Fruit fly (Drosophila melanogaster) whole organism, wandering third instar larva: ENCODE results near the gene Prosalpha4.
A peak's percentile ranks its signal among the peaks of the same experiment; 100 is the strongest.

Source experiments
- Abd-B ChIP-seq: fragments of >200 bp; optimal IDR thresholded peaks from 2 replicates; lab custom pipeline; 2017; ENCODE audit warnings: missing biosample characterization, missing genetic modification characterization
- CG32264 ChIP-seq: fragments of 200-800 bp; sonication (Bioruptor generic); optimal IDR thresholded peaks from 2 replicates; lab custom pipeline; 2016; ENCODE audit warnings: missing biosample characterization, missing genetic modification characterization
- CG9705 ChIP-seq: fragments of 200-800 bp; sonication (Bioruptor generic); optimal IDR thresholded peaks from 2 replicates; lab custom pipeline; 2018; ENCODE audit warnings: missing biosample characterization, mild to moderate bottlenecking, missing genetic modification characterization
- CrebA ChIP-seq: fragments of 200-800 bp; sonication (Bioruptor generic); optimal IDR thresholded peaks from 2 replicates; lab custom pipeline; 2016; ENCODE audit warnings: missing biosample characterization, mild to moderate bottlenecking, missing genetic modification characterization, borderline replicate concordance
- Dfd ChIP-seq: fragments of >200 bp; optimal IDR thresholded peaks from 2 replicates; lab custom pipeline; 2017; ENCODE audit warnings: missing biosample characterization, missing genetic modification characterization
- Dif ChIP-seq: fragments of 200-275, 200-300 bp; sonication (Bioruptor generic); optimal IDR thresholded peaks from 2 replicates; lab custom pipeline; 2018; ENCODE audit warnings: missing biosample characterization, missing genetic modification characterization; ENCODE audit not compliant: partially characterized antibody
- GATAd ChIP-seq: sonication (Bioruptor generic); optimal IDR thresholded peaks from 2 replicates; lab custom pipeline; 2016; ENCODE audit warnings: missing biosample characterization, missing genetic modification characterization
- HLH106 ChIP-seq: fragments of 200-800 bp; optimal IDR thresholded peaks from 3 replicates; lab custom pipeline; 2019; ENCODE audit warnings: missing biosample characterization, mild to moderate bottlenecking, missing genetic modification characterization, moderate library complexity
- Hnf4 ChIP-seq: fragments of 200-800 bp; sonication (Bioruptor generic); optimal IDR thresholded peaks from 2 replicates; lab custom pipeline; 2016; ENCODE audit warnings: missing biosample characterization, mild to moderate bottlenecking, missing genetic modification characterization
- Hr78 ChIP-seq: fragments of >200 bp; optimal IDR thresholded peaks from 2 replicates; lab custom pipeline; 2017; ENCODE audit warnings: missing biosample characterization, missing genetic modification characterization
- Hr83 ChIP-seq: fragments of 200-300 bp; sonication (Bioruptor generic); optimal IDR thresholded peaks from 2 replicates; lab custom pipeline; 2016; ENCODE audit warnings: missing biosample characterization, mild to moderate bottlenecking, missing genetic modification characterization, moderate library complexity; ENCODE audit not compliant: poor library complexity, severe bottlenecking
- Jra ChIP-seq: sonication (Bioruptor generic); optimal IDR thresholded peaks from 2 replicates; lab custom pipeline; 2016; ENCODE audit warnings: missing biosample characterization, missing genetic modification characterization
- Mio ChIP-seq: sonication (Bioruptor generic); optimal IDR thresholded peaks from 2 replicates; lab custom pipeline; 2016; ENCODE audit warnings: missing biosample characterization, missing genetic modification characterization
- Myc ChIP-seq: fragments of >200 bp; optimal IDR thresholded peaks from 2 replicates; lab custom pipeline; 2017
- N ChIP-seq: fragments of >200 bp; optimal IDR thresholded peaks from 2 replicates; lab custom pipeline; 2018; ENCODE audit warnings: missing biosample characterization, missing external identifiers, missing genetic modification characterization
- OdsH ChIP-seq: fragments of 200-800 bp; sonication (Bioruptor generic); optimal IDR thresholded peaks from 2 replicates; lab custom pipeline; 2016; ENCODE audit warnings: missing biosample characterization, mild to moderate bottlenecking, missing genetic modification characterization
- Rel ChIP-seq, 2 experiments: fragments of 200-800 bp; sonication (Bioruptor generic) in 1 of 2; optimal IDR thresholded peaks; 2 replicates in 1 of 2; 3 replicates in 1 of 2; lab custom pipeline; 2016 to 2019; ENCODE audit warnings: mild to moderate bottlenecking in 2 of 2, missing biosample characterization in 2 of 2, missing genetic modification characterization in 2 of 2, moderate library complexity in 1 of 2
- Sp1 ChIP-seq: fragments of 200-800 bp; sonication (Bioruptor generic); optimal IDR thresholded peaks from 3 replicates; lab custom pipeline; 2019; ENCODE audit warnings: missing biosample characterization, mild to moderate bottlenecking, missing genetic modification characterization, moderate library complexity
- Vsx2 ChIP-seq: fragments of 200-300, 225-300 bp; sonication (Bioruptor generic); optimal IDR thresholded peaks from 2 replicates; lab custom pipeline; 2018; ENCODE audit warnings: missing biosample characterization, missing genetic modification characterization; ENCODE audit not compliant: partially characterized antibody
- br ChIP-seq: fragments of 200-800 bp; sonication (Bioruptor generic); optimal IDR thresholded peaks from 2 replicates; lab custom pipeline; 2016; ENCODE audit warnings: missing biosample characterization, missing genetic modification characterization
- brk ChIP-seq: fragments of 200-800 bp; sonication (Bioruptor generic); optimal IDR thresholded peaks from 2 replicates; lab custom pipeline; 2016; ENCODE audit warnings: missing biosample characterization, mild to moderate bottlenecking, missing genetic modification characterization
- dl ChIP-seq, 2 experiments: fragments of 175-275, 200-275 bp in 1 of 2; fragments of 200-275 bp in 1 of 2; sonication (Bioruptor generic); optimal IDR thresholded peaks; lab custom pipeline; 2018; ENCODE audit warnings: mild to moderate bottlenecking in 2 of 2, missing biosample characterization in 2 of 2, missing genetic modification characterization in 2 of 2, moderate library complexity in 2 of 2; ENCODE audit not compliant: partially characterized antibody in 2 of 2, insufficient read depth in 1 of 2
- dmrt93B ChIP-seq: fragments of 200-800 bp; sonication (Bioruptor generic); optimal IDR thresholded peaks from 2 replicates; lab custom pipeline; 2018; ENCODE audit warnings: missing biosample characterization, mild to moderate bottlenecking, missing genetic modification characterization
- dsf ChIP-seq: sonication (Bioruptor generic); optimal IDR thresholded peaks from 2 replicates; lab custom pipeline; 2016; ENCODE audit warnings: missing biosample characterization, missing genetic modification characterization, borderline replicate concordance
- ey ChIP-seq: fragments of 200-800 bp; sonication (Bioruptor generic); optimal IDR thresholded peaks from 2 replicates; lab custom pipeline; 2016; ENCODE audit warnings: missing biosample characterization, missing genetic modification characterization
- foxo ChIP-seq, 2 experiments: fragments of 200-800 bp; sonication (Bioruptor generic); optimal IDR thresholded peaks; 2 replicates in 1 of 2; 3 replicates in 1 of 2; lab custom pipeline; 2016 to 2017; ENCODE audit warnings: missing biosample characterization in 2 of 2, missing genetic modification characterization in 2 of 2
- fru ChIP-seq: fragments of 200-800 bp; sonication (Bioruptor generic); optimal IDR thresholded peaks from 3 replicates; lab custom pipeline; 2016; ENCODE audit warnings: missing biosample characterization, mild to moderate bottlenecking, missing genetic modification characterization
- h ChIP-seq: fragments of 200-800 bp; sonication (Bioruptor generic); optimal IDR thresholded peaks from 3 replicates; lab custom pipeline; 2016; ENCODE audit warnings: missing biosample characterization, mild to moderate bottlenecking, missing genetic modification characterization
- jim ChIP-seq: fragments of 175-275, 200-325 bp; sonication (Bioruptor generic); optimal IDR thresholded peaks from 2 replicates; lab custom pipeline; 2016; ENCODE audit warnings: missing biosample characterization, mild to moderate bottlenecking, missing genetic modification characterization
- lola ChIP-seq: fragments of >200 bp; optimal IDR thresholded peaks from 2 replicates; lab custom pipeline; 2017; ENCODE audit warnings: missing biosample characterization, missing genetic modification characterization
- pan ChIP-seq: fragments of >200 bp; optimal IDR thresholded peaks from 2 replicates; lab custom pipeline; 2017
- psq ChIP-seq: fragments of 200-800 bp; sonication (Bioruptor generic); optimal IDR thresholded peaks from 3 replicates; lab custom pipeline; 2017; ENCODE audit warnings: missing biosample characterization, mild to moderate bottlenecking, missing genetic modification characterization, moderate library complexity
- rgr ChIP-seq: fragments of 200-800 bp; sonication (Bioruptor generic); optimal IDR thresholded peaks from 3 replicates; lab custom pipeline; 2016; ENCODE audit warnings: missing biosample characterization, mild to moderate bottlenecking, missing genetic modification characterization
- sage ChIP-seq: fragments of 200-800 bp; sonication (Bioruptor generic); optimal IDR thresholded peaks from 2 replicates; lab custom pipeline; 2016; ENCODE audit warnings: missing biosample characterization, mild to moderate bottlenecking, missing genetic modification characterization
- sv ChIP-seq: fragments of 200-800 bp; sonication (Bioruptor generic); optimal IDR thresholded peaks from 3 replicates; lab custom pipeline; 2016; ENCODE audit warnings: missing biosample characterization, missing genetic modification characterization
- tai ChIP-seq: sonication (Bioruptor generic); optimal IDR thresholded peaks from 2 replicates; lab custom pipeline; 2016; ENCODE audit warnings: missing biosample characterization, missing genetic modification characterization
- usp ChIP-seq: fragments of >200 bp; optimal IDR thresholded peaks from 2 replicates; lab custom pipeline; 2017; ENCODE audit warnings: missing biosample characterization, missing genetic modification characterization
- woc ChIP-seq: sonication (Bioruptor generic); optimal IDR thresholded peaks from 2 replicates; lab custom pipeline; 2016; ENCODE audit warnings: missing biosample characterization, mild to moderate bottlenecking, missing genetic modification characterization

The Prosalpha4 gene

DNA sequence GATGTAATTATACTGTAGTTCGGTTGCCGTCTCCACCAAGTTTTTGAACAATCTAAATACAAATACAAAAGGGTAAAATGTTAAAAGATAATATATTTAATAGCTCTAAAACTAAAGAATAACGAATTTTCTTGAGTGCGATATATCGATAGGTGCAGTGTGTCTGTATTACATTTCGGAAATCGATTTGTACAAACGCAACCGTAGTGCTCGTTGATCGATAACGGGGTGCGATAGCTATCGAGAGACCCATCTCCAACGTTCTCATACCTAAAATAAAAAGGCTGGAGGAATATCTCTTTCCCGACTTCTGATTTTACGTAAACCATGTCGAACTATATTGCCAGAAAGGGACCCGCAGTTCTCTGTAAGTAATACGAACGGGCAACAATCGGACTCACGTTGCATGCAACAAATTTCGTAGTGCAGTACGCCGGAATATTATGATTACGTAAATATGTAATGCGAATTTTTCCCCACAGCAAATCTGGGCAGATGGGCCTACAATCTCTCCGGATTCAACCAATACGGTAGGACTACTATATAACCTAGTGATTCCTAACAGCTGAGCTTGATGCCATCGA lies 10.1 kb downstream of the Prosalpha4 start, which contains the start of gene UQCR-14:
UQCR-14 (plus strand) TSS at position 206 of the 584 bp plus-strand sequence.
- TF ChIP-seq dsf (GFP tag; lab: Kevin White, UChicago) (peak; percentile 15), CG9705 (GFP tag; lab: Kevin White, UChicago) (no peak), brk (GFP tag; lab: Kevin White, UChicago) (no peak), Vsx2 (no peak), rgr (GFP tag; lab: Kevin White, UChicago) (peak; percentile 58), fru (GFP tag; lab: Kevin White, UChicago) (no peak), sage (GFP tag; lab: Kevin White, UChicago) (no peak), CG32264 (GFP tag; lab: Kevin White, UChicago) (no peak), Dif (no peak), OdsH (GFP tag; lab: Kevin White, UChicago) (no peak), dmrt93B (GFP tag; lab: Kevin White, UChicago) (no peak), HLH106 (tag; lab: Kevin White, UChicago) (peak; percentile 24), Jra (GFP tag; lab: Kevin White, UChicago) (peak; percentile 55), Hnf4 (GFP tag; lab: Kevin White, UChicago) (peak; percentile 49), Abd-B (no peak), usp (GFP tag; lab: Kevin White, UChicago) (no peak), foxo (GFP tag; optimal IDR thresholded peaks at IDR 0.05; lab: Kevin White, UChicago) (peak in 1 of 2 experiments; percentile 42), Sp1 (GFP tag; lab: Kevin White, UChicago) (peak; percentile 26), dl (GFP tag; optimal IDR thresholded peaks at IDR 0.05; lab: Kevin White, UChicago; ENCODE audit: insufficient read depth in 1 of 2, partially characterized antibody in 2 of 2) (no peak), psq (GFP tag; lab: Kevin White, UChicago) (no peak), N (GFP tag; lab: Kevin White, UChicago) (no peak), GATAd (no peak), Dfd (GFP tag; lab: Kevin White, UChicago) (no peak), pan (no peak), CrebA (GFP tag; lab: Kevin White, UChicago) (no peak), Hr78 (GFP tag; lab: Kevin White, UChicago) (no peak), jim (no peak), br (GFP tag; lab: Kevin White, UChicago) (peak; percentile 25), lola (no peak), woc (GFP tag; lab: Kevin White, UChicago) (peak; percentile 27), tai (peak; percentile 59), Hr83 (peak; percentile 70), sv (GFP tag; lab: Kevin White, UChicago) (no peak), Mio (GFP tag; lab: Kevin White, UChicago) (no peak), h (GFP tag; lab: Kevin White, UChicago) (peak; percentile 53), Rel (GFP tag; optimal IDR thresholded peaks at IDR 0.05; lab: Kevin White, UChicago) (no peak), Rel (tag; optimal IDR thresholded peaks at IDR 0.05; lab: Kevin White, UChicago) (peak; percentile 18), ey (GFP tag; lab: Kevin White, UChicago) (no peak), Myc (lab: Kevin White, UChicago) (no peak)

DNA sequence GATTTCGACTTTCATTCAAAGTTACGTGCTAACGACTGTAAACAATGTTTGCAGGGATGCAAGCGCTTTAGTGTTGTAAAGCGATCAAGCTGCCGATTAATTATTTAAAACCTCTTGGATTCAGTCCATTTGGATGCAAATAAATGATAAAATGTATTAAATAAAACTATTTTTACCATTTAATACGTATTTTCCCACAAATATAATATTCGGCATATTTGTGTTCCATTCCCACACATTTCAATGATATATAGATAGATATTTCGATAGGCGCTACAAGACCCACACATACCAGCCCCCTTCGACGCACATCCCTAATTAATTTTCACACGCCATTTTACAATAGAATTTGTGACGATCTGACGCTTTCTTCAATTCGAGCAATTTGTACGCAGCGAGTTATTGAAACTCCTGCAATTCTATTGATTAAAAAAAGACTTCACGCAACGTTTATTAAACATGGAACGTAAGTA lies 12.5 kb downstream of the Prosalpha4 start, which contains the start of the genes CG32576 and caz:
CG32576 (minus strand) TSS at position 42 of the 473 bp plus-strand sequence.
caz (plus strand) TSS at position 319 of the 473 bp plus-strand sequence.
- no peak for TF ChIP-seq Abd-B
- no peak for TF ChIP-seq usp (GFP tag; lab: Kevin White, UChicago)
- peak; percentile 40 for TF ChIP-seq CG9705 (GFP tag; lab: Kevin White, UChicago)
- peak; percentile 47 for TF ChIP-seq psq (GFP tag; lab: Kevin White, UChicago)
- no peak for TF ChIP-seq sv (GFP tag; lab: Kevin White, UChicago)
- no peak for TF ChIP-seq fru (GFP tag; lab: Kevin White, UChicago)
- TF ChIP-seq br (GFP tag; lab: Kevin White, UChicago) = peak; percentile 41
- peak; percentile 48 for TF ChIP-seq Sp1 (GFP tag; lab: Kevin White, UChicago)
- peak; percentile 13 for TF ChIP-seq Myc (lab: Kevin White, UChicago)
- TF ChIP-seq tai = peak; percentile 72
- TF ChIP-seq rgr (GFP tag; lab: Kevin White, UChicago) = peak; percentile 59
- TF ChIP-seq h (GFP tag; lab: Kevin White, UChicago) = peak; percentile 67
- TF ChIP-seq foxo (GFP tag; optimal IDR thresholded peaks at IDR 0.05; lab: Kevin White, UChicago) = peak in 1 of 2 experiments; percentile 60
- peak; percentile 8 for TF ChIP-seq woc (GFP tag; lab: Kevin White, UChicago)
- peak; percentile 5 for TF ChIP-seq dsf (GFP tag; lab: Kevin White, UChicago)
- no peak for TF ChIP-seq Hr83
- TF ChIP-seq Hnf4 (GFP tag; lab: Kevin White, UChicago) = peak; percentile 63
- peak; percentile 52 for TF ChIP-seq HLH106 (tag; lab: Kevin White, UChicago)
- TF ChIP-seq GATAd = peak; percentile 49
- no peak for TF ChIP-seq dl (GFP tag; optimal IDR thresholded peaks at IDR 0.05; lab: Kevin White, UChicago; ENCODE audit: insufficient read depth in 1 of 2, partially characterized antibody in 2 of 2)
- peak; percentile 33 for TF ChIP-seq brk (GFP tag; lab: Kevin White, UChicago)
- TF ChIP-seq OdsH (GFP tag; lab: Kevin White, UChicago) = peak; percentile 50
- TF ChIP-seq Jra (GFP tag; lab: Kevin White, UChicago) = peak; percentile 29
- TF ChIP-seq Rel (GFP tag; optimal IDR thresholded peaks at IDR 0.05; lab: Kevin White, UChicago) = no peak
- TF ChIP-seq Rel (tag; optimal IDR thresholded peaks at IDR 0.05; lab: Kevin White, UChicago) = peak; percentile 25
- peak; percentile 41 for TF ChIP-seq sage (GFP tag; lab: Kevin White, UChicago)
